Worm (Caenorhabditis elegans): ENCODE results near the gene math-7.

ce11 chrII:1852503-1852902, 33.8 kb downstream of the math-7 start, which contains the start of gene C52E2.2:
- TF ChIP-seq ama-1 (optimal IDR thresholded peaks at IDR 0.05): no peak
- no peak for TF ChIP-seq sea-1 (GFP tag; conservative IDR thresholded peaks at IDR 0.05)
